Worm (Caenorhabditis elegans) whole organism, L3 larva: ENCODE measurements around the gene F39E9.6.

Experiments used
- R02D3.7 ChIP-seq: fragments of 150-350 bp; optimal IDR thresholded peaks from 2 replicates; lab custom pipeline; 2014; ENCODE audit warnings: missing biosample characterization, missing genetic modification characterization
- fkh-10 ChIP-seq: sonication (generic microtip); optimal IDR thresholded peaks from 2 replicates; lab custom pipeline; 2017; ENCODE audit warnings: missing biosample characterization, missing genetic modification reagents, missing genetic modification characterization
- skn-1 ChIP-seq: fragments of 150-350 bp; optimal IDR thresholded peaks from 2 replicates; lab custom pipeline; 2014; ENCODE audit warnings: missing biosample characterization, missing genetic modification characterization

DNA sequence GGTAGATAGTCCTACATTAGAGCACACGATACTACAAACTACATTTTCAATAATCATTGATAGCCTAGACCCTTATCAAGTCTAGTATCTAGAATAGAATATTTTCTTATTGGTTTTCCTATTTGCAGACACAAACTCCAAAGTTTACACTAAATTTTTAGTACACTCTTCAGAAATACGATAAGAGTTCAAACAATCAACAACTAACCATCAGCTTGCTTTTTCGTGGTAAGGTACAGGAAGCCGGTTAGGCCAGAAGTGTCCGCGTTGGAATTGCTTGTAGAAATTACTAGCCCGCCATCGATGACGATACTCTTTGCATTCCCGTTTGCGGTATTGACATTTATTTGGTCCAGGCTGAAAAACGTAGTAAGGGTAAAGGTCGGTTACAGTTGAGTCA, 8.9 kb upstream of the F39E9.6 start, which contains the start of gene Y46D2A.1:
- TF ChIP-seq skn-1 = no peak
- TF ChIP-seq fkh-10 (GFP tag; lab: Kevin White, UChicago) = no peak
- TF ChIP-seq R02D3.7 (tag; lab: Kevin White, UChicago) = no peak
